Fruit fly (Drosophila melanogaster) whole organism, embryonic: ENCODE results near the gene HIPP1.
A peak's percentile ranks its signal among the peaks of the same experiment; 100 is the strongest.

ENCODE experiments used
- Ada2b ChIP-seq: fragments of 200-800 bp; sonication (Bioruptor generic); IDR thresholded peaks from 2 replicates; pipeline ENCODE4 v1.3.6; 2022; ENCODE audit warnings: missing biosample characterization, missing genetic modification characterization
- Bgb ChIP-seq: fragments of 200-800 bp; sonication (Bioruptor generic); IDR thresholded peaks from 2 replicates; pipeline ENCODE4 v1.3.6; 2022; ENCODE audit warnings: missing biosample characterization, missing genetic modification characterization; ENCODE audit not compliant: partially characterized antibody
- CG10209 ChIP-seq: fragments of 200-800 bp; sonication (Bioruptor generic); optimal IDR thresholded peaks from 3 replicates; lab custom pipeline; 2017; ENCODE audit warnings: missing biosample characterization, mild to moderate bottlenecking, missing genetic modification characterization, missing genetic modification reagents
- CG10543 ChIP-seq: fragments of 200-800 bp; sonication (Bioruptor generic); optimal IDR thresholded peaks from 3 replicates; lab custom pipeline; 2017; ENCODE audit warnings: missing biosample characterization, mild to moderate bottlenecking, missing genetic modification characterization, moderate library complexity
- CG10979 ChIP-seq: fragments of 200-800 bp; sonication (Bioruptor generic); optimal IDR thresholded peaks from 2 replicates; lab custom pipeline; 2018; ENCODE audit warnings: missing biosample characterization, mild to moderate bottlenecking, missing genetic modification characterization, moderate library complexity
- CG11085 ChIP-seq: fragments of 200-800 bp; sonication (Bioruptor generic); IDR thresholded peaks from 2 replicates; pipeline ENCODE4 v1.3.6; 2022; ENCODE audit warnings: missing biosample characterization, missing genetic modification characterization
- CG11093 ChIP-seq: fragments of 200-800 bp; sonication (Bioruptor generic); IDR thresholded peaks from 3 replicates; pipeline ENCODE4 v1.3.6; 2022; ENCODE audit warnings: missing biosample characterization, missing genetic modification characterization
- CG11398 ChIP-seq: fragments of 200-800 bp; sonication (Bioruptor generic); optimal IDR thresholded peaks from 2 replicates; lab custom pipeline; 2016; ENCODE audit warnings: missing biosample characterization, missing genetic modification characterization
- CG12104 ChIP-seq: fragments of 200-800 bp; sonication (Bioruptor generic); optimal IDR thresholded peaks from 3 replicates; lab custom pipeline; 2016; ENCODE audit warnings: missing biosample characterization, missing genetic modification characterization
- CG13424 ChIP-seq: fragments of 200-800 bp; sonication (Bioruptor generic); optimal IDR thresholded peaks from 2 replicates; lab custom pipeline; 2019; ENCODE audit warnings: missing biosample characterization, mild to moderate bottlenecking, missing genetic modification characterization, moderate library complexity
- CG14050 ChIP-seq: fragments of 200-800 bp; sonication (Bioruptor generic); IDR thresholded peaks from 3 replicates; pipeline ENCODE4 v1.3.6; 2022; ENCODE audit warnings: missing biosample characterization, missing genetic modification characterization
- CG14860 ChIP-seq: fragments of 200-800 bp; sonication (Bioruptor generic); IDR thresholded peaks from 3 replicates; pipeline ENCODE4 v1.3.6; 2022; ENCODE audit warnings: missing biosample characterization, missing genetic modification characterization; ENCODE audit not compliant: partially characterized antibody
- CG1529 ChIP-seq: fragments of 200-800 bp; sonication (Bioruptor generic); optimal IDR thresholded peaks from 3 replicates; lab custom pipeline; 2018; ENCODE audit warnings: missing biosample characterization, missing genetic modification characterization
- CG15696 ChIP-seq: fragments of 200-800 bp; sonication (Bioruptor generic); optimal IDR thresholded peaks from 2 replicates; lab custom pipeline; 2019; ENCODE audit warnings: missing biosample characterization, mild to moderate bottlenecking, missing genetic modification characterization, moderate library complexity
- CG1602 ChIP-seq: fragments of 200-800 bp; sonication (Bioruptor generic); optimal IDR thresholded peaks from 3 replicates; lab custom pipeline; 2016; ENCODE audit warnings: missing biosample characterization, missing genetic modification characterization
- CG16815 ChIP-seq: fragments of 200-800 bp; sonication (Bioruptor generic); optimal IDR thresholded peaks from 3 replicates; lab custom pipeline; 2017; ENCODE audit warnings: missing biosample characterization, mild to moderate bottlenecking, missing genetic modification characterization
- CG17361 ChIP-seq: fragments of 200-800 bp; sonication (Bioruptor generic); IDR thresholded peaks from 3 replicates; pipeline ENCODE4 v1.3.6; 2022; ENCODE audit warnings: missing biosample characterization, missing genetic modification characterization
- CG18476 ChIP-seq: fragments of 200-800 bp; sonication (Bioruptor generic); optimal IDR thresholded peaks from 2 replicates; lab custom pipeline; 2016; ENCODE audit warnings: missing biosample characterization, mild to moderate bottlenecking, missing genetic modification characterization
- CG2120 ChIP-seq: fragments of 200-800 bp; sonication (Bioruptor generic); optimal IDR thresholded peaks from 3 replicates; lab custom pipeline; 2016; ENCODE audit warnings: missing biosample characterization, missing genetic modification characterization
- CG32532 ChIP-seq: fragments of 200-800 bp; sonication (Bioruptor generic); IDR thresholded peaks from 2 replicates; pipeline ENCODE4 v1.3.6; 2022; ENCODE audit warnings: missing biosample characterization, missing genetic modification characterization
- CG3995 ChIP-seq: fragments of 200-800 bp; sonication (Bioruptor generic); optimal IDR thresholded peaks from 3 replicates; lab custom pipeline; 2016; ENCODE audit warnings: missing biosample characterization, missing genetic modification characterization
- CG4404 ChIP-seq: fragments of 200-800 bp; sonication (Bioruptor generic); IDR thresholded peaks from 2 replicates; pipeline ENCODE4 v1.3.6; 2022; ENCODE audit warnings: missing biosample characterization, missing genetic modification characterization
- CG6765 ChIP-seq: fragments of 200-800 bp; sonication (Bioruptor generic); optimal IDR thresholded peaks from 3 replicates; lab custom pipeline; 2017; ENCODE audit warnings: missing biosample characterization, mild to moderate bottlenecking, missing genetic modification characterization
- CG7271 ChIP-seq: fragments of 200-800 bp; sonication (Bioruptor generic); optimal IDR thresholded peaks from 2 replicates; lab custom pipeline; 2018; ENCODE audit warnings: missing biosample characterization, mild to moderate bottlenecking, missing genetic modification characterization, moderate library complexity
- CG7745 ChIP-seq: fragments of 200-800 bp; sonication (Bioruptor generic); optimal IDR thresholded peaks from 2 replicates; lab custom pipeline; 2018; ENCODE audit warnings: missing biosample characterization, mild to moderate bottlenecking, missing genetic modification characterization, moderate library complexity
- CHES-1-like ChIP-seq: fragments of 200-800 bp; sonication (Bioruptor generic); optimal IDR thresholded peaks from 2 replicates; lab custom pipeline; 2016; ENCODE audit warnings: missing biosample characterization, missing genetic modification characterization
- Doc2 ChIP-seq: fragments of 200-800 bp; sonication (Bioruptor generic); IDR thresholded peaks from 2 replicates; pipeline ENCODE4 v1.3.6; 2022; ENCODE audit warnings: missing biosample characterization, missing genetic modification characterization
- E2f1 ChIP-seq: fragments of 200-800 bp; sonication (Bioruptor generic); IDR thresholded peaks from 2 replicates; pipeline ENCODE4 v1.3.6; 2022; ENCODE audit warnings: missing biosample characterization, missing genetic modification characterization
- Eip74EF ChIP-seq, 2 experiments: fragments of 200-800 bp in 1 of 2; fragments of >200 bp in 1 of 2; sonication (Bioruptor generic) in 1 of 2; optimal IDR thresholded peaks; 2 replicates each; lab custom pipeline; 2017 to 2019; ENCODE audit warnings: missing biosample characterization in 2 of 2, missing genetic modification characterization in 2 of 2, mild to moderate bottlenecking in 1 of 2, moderate library complexity in 1 of 2
- HLHmδ ChIP-seq: fragments of 200-800 bp; sonication (Bioruptor generic); optimal IDR thresholded peaks from 2 replicates; lab custom pipeline; 2018; ENCODE audit warnings: missing biosample characterization, mild to moderate bottlenecking, missing genetic modification characterization, moderate library complexity
- Jarid2 ChIP-seq: fragments of 200-800 bp; sonication (Bioruptor generic); optimal IDR thresholded peaks from 3 replicates; lab custom pipeline; 2017; ENCODE audit warnings: mild to moderate bottlenecking, missing biosample characterization, missing genetic modification reagents, missing genetic modification characterization
- NK7.1 ChIP-seq: fragments of 200-800 bp; sonication (Bioruptor generic); optimal IDR thresholded peaks from 3 replicates; lab custom pipeline; 2016; ENCODE audit warnings: missing biosample characterization, missing genetic modification characterization
- Nf-YA ChIP-seq: fragments of 200-800 bp; sonication (Bioruptor generic); IDR thresholded peaks from 2 replicates; pipeline ENCODE4 v1.3.6; 2022; ENCODE audit warnings: missing biosample characterization, missing genetic modification characterization
- az2 ChIP-seq: fragments of 200-800 bp; sonication (Bioruptor generic); optimal IDR thresholded peaks from 3 replicates; lab custom pipeline; 2016; ENCODE audit warnings: missing biosample characterization, missing genetic modification characterization
- bbx ChIP-seq: fragments of 200-800 bp; sonication (Bioruptor generic); IDR thresholded peaks from 2 replicates; pipeline ENCODE4 v1.3.6; 2022; ENCODE audit warnings: missing biosample characterization, missing genetic modification characterization; ENCODE audit not compliant: partially characterized antibody
- btn ChIP-seq: fragments of 200-800 bp; sonication (Bioruptor generic); optimal IDR thresholded peaks from 2 replicates; lab custom pipeline; 2016; ENCODE audit warnings: missing biosample characterization, missing genetic modification characterization
- cg ChIP-seq: fragments of 200-800 bp; sonication (Bioruptor generic); optimal IDR thresholded peaks from 3 replicates; lab custom pipeline; 2019; ENCODE audit warnings: missing biosample characterization, mild to moderate bottlenecking, missing genetic modification characterization, moderate library complexity
- dmrt11E ChIP-seq: fragments of 200-800 bp; sonication (Bioruptor generic); optimal IDR thresholded peaks from 3 replicates; lab custom pipeline; 2018; ENCODE audit warnings: missing biosample characterization, mild to moderate bottlenecking, missing genetic modification characterization, moderate library complexity
- eve ChIP-seq, 2 experiments: fragments of >200 bp; optimal IDR thresholded peaks; 2 replicates each; lab custom pipeline; 2017; ENCODE audit warnings: missing biosample characterization in 2 of 2, missing genetic modification characterization in 2 of 2
- inv ChIP-seq: fragments of 200-800 bp; sonication (Bioruptor generic); IDR thresholded peaks from 2 replicates; pipeline ENCODE4 v1.3.6; 2022; ENCODE audit warnings: missing biosample characterization, missing genetic modification characterization; ENCODE audit not compliant: partially characterized antibody
- nerfin-2 ChIP-seq: fragments of 200-800 bp; sonication (Bioruptor generic); IDR thresholded peaks from 2 replicates; pipeline ENCODE4 v1.3.6; 2022; ENCODE audit warnings: missing biosample characterization, missing genetic modification characterization; ENCODE audit not compliant: partially characterized antibody
- p53 ChIP-seq: fragments of 200-800 bp; sonication (Bioruptor generic); optimal IDR thresholded peaks from 2 replicates; lab custom pipeline; 2016; ENCODE audit warnings: missing biosample characterization, missing genetic modification characterization
- pum ChIP-seq: fragments of 200-800 bp; sonication (Bioruptor generic); optimal IDR thresholded peaks from 2 replicates; lab custom pipeline; 2016; ENCODE audit warnings: missing biosample characterization, missing genetic modification characterization
- scrt ChIP-seq: fragments of 200-800 bp; sonication (Bioruptor generic); optimal IDR thresholded peaks from 2 replicates; lab custom pipeline; 2018; ENCODE audit warnings: missing biosample characterization, mild to moderate bottlenecking, missing genetic modification characterization, moderate library complexity
- sna ChIP-seq: fragments of 200-800 bp; sonication (Bioruptor generic); IDR thresholded peaks from 2 replicates; pipeline ENCODE4 v1.3.6; 2022; ENCODE audit warnings: missing biosample characterization, missing genetic modification characterization; ENCODE audit not compliant: partially characterized antibody
- trh ChIP-seq: fragments of 200-800 bp; sonication (Bioruptor generic); optimal IDR thresholded peaks from 2 replicates; lab custom pipeline; 2016; ENCODE audit warnings: missing biosample characterization, missing genetic modification characterization
- ttk ChIP-seq: fragments of 200-800 bp; sonication (Bioruptor generic); IDR thresholded peaks from 2 replicates; pipeline ENCODE4 v2.1.2; 2022; ENCODE audit warnings: missing biosample characterization, missing genetic modification characterization
- unpg ChIP-seq: fragments of 200-800 bp; sonication (Bioruptor generic); optimal IDR thresholded peaks from 3 replicates; lab custom pipeline; 2018; ENCODE audit warnings: missing biosample characterization, mild to moderate bottlenecking, missing genetic modification characterization, moderate library complexity

The HIPP1 gene

DNA sequence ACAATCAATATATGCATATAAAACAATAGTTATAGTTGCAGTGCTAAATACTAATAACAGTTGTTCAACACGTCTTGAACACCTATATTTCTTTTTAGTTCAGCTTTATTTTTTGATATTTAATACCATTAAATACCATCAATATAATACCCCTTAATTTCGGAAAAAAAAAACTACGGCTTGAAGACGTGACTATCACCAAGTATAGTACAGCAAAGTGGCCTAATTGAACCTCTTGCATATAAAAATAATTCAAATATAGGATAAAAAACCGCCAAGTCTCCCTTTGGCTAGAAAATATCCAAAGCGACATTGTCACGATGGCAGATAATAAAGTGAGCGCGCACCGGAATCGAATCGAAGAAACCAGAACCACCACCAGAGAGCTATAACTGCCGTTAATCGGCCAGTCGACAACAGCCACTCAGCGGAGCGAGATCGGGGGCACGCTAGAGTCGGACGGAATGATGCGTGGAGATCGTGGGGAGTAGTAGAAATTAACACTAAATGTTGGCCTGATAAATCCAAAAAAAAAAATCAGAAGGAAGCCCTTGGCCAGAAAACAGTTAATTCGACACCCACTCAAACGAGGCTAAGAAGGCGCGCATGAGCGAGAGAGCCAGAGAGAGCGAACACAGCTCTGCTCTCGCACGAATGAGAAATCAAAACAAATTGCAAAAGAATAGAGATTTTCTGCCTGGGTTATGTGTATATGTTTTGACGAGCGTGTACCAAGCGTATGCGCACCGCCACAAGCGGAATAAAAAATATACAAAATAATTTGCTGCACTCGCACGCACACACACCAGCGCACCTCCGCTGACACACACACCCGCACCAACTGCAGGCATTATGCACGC lies 24.4 kb upstream of the HIPP1 start (continued):
- TF ChIP-seq Bgb = peak; percentile 50; the same call in 1 of the 2 replicates
- TF ChIP-seq CHES-1-like (GFP tag; lab: Kevin White, UChicago) = peak; percentile 56
- peak; percentile 64 for TF ChIP-seq bbx
- TF ChIP-seq CG11093 = no peak
- TF ChIP-seq CG10979 (tag; lab: Kevin White, UChicago) = peak; percentile 2
- TF ChIP-seq Jarid2 (GFP tag; lab: Kevin White, UChicago) = peak; percentile 85
- peak; percentile 79 for TF ChIP-seq HLHmδ (GFP tag; lab: Kevin White, UChicago)
- TF ChIP-seq NK7.1 (GFP tag; lab: Kevin White, UChicago) = peak; percentile 37
- no peak for TF ChIP-seq pum (GFP tag; lab: Kevin White, UChicago)
- TF ChIP-seq dmrt11E (tag; lab: Kevin White, UChicago) = peak; percentile 44
- no peak for TF ChIP-seq CG11085 (GFP tag; lab: Robert Waterston, UW)
- TF ChIP-seq CG17361 (GFP tag; lab: Robert Waterston, UW) = peak; percentile 77; the same call in 2 of the 3 replicates
- TF ChIP-seq E2f1 (GFP tag; lab: Robert Waterston, UW) = no peak; the same call in 1 of the 2 replicates
- peak; percentile 45 for TF ChIP-seq sna
- peak; percentile 17 for TF ChIP-seq CG18476 (GFP tag; lab: Kevin White, UChicago)
- TF ChIP-seq CG10543 (GFP tag; lab: Kevin White, UChicago) = peak; percentile 59
- no peak for TF ChIP-seq Nf-YA (GFP tag; lab: Robert Waterston, UW)
- peak; percentile 16 for TF ChIP-seq az2 (GFP tag; lab: Kevin White, UChicago)
- no peak for TF ChIP-seq CG16815 (GFP tag; lab: Kevin White, UChicago)
- no peak for TF ChIP-seq CG6765 (GFP tag; lab: Kevin White, UChicago)
- TF ChIP-seq CG10209 (GFP tag; lab: Kevin White, UChicago) = peak; percentile 12
- TF ChIP-seq Eip74EF (GFP tag; optimal IDR thresholded peaks at IDR 0.05; lab: Kevin White, UChicago) = peak in 1 of 2 experiments; percentile 56
- TF ChIP-seq trh (GFP tag; lab: Kevin White, UChicago) = no peak
- TF ChIP-seq nerfin-2 = peak; percentile 48; the same call in 1 of the 2 replicates
- TF ChIP-seq CG7271 (tag; lab: Kevin White, UChicago) = no peak
- peak; percentile 35 for TF ChIP-seq CG15696 (tag; lab: Kevin White, UChicago)
- TF ChIP-seq btn (GFP tag; lab: Kevin White, UChicago) = no peak
- TF ChIP-seq scrt = peak; percentile 37
- TF ChIP-seq CG1529 (GFP tag; lab: Kevin White, UChicago) = no peak
- peak; percentile 21 for TF ChIP-seq CG3995
- no peak for TF ChIP-seq p53 (GFP tag; lab: Kevin White, UChicago)
- TF ChIP-seq CG14050 (GFP tag; lab: Robert Waterston, UW) = no peak
- TF ChIP-seq unpg (GFP tag; lab: Kevin White, UChicago) = peak; percentile 8
- no peak for TF ChIP-seq CG4404 (GFP tag; lab: Robert Waterston, UW)
- no peak for TF ChIP-seq Ada2b (GFP tag; lab: Robert Waterston, UW)
- TF ChIP-seq CG14860 (GFP tag; lab: Robert Waterston, UW) = no peak
- no peak for TF ChIP-seq Doc2 (GFP tag; lab: Robert Waterston, UW)
- peak; percentile 51 for TF ChIP-seq CG2120 (GFP tag; lab: Kevin White, UChicago)
- TF ChIP-seq inv = 0 out of 2 replicates have a peak, but pooled peaks have one; percentile 27
- TF ChIP-seq CG1602 (GFP tag; lab: Kevin White, UChicago) = no peak
- TF ChIP-seq CG7745 = no peak
- TF ChIP-seq CG11398 (GFP tag; lab: Kevin White, UChicago) = no peak
- TF ChIP-seq eve (GFP tag; optimal IDR thresholded peaks at IDR 0.05; lab: Kevin White, UChicago) = no peak
- peak; percentile 50 for TF ChIP-seq CG13424
- TF ChIP-seq ttk = no peak
- peak; percentile 62 for TF ChIP-seq cg
- TF ChIP-seq CG32532 (GFP tag; lab: Robert Waterston, UW) = peak; percentile 46; the same call in 1 of the 2 replicates
- peak; percentile 41 for TF ChIP-seq CG12104
